Worm (Caenorhabditis elegans): Measurements from ENCODE around the gene ifas-3.

Gene ifas-3

DNA sequence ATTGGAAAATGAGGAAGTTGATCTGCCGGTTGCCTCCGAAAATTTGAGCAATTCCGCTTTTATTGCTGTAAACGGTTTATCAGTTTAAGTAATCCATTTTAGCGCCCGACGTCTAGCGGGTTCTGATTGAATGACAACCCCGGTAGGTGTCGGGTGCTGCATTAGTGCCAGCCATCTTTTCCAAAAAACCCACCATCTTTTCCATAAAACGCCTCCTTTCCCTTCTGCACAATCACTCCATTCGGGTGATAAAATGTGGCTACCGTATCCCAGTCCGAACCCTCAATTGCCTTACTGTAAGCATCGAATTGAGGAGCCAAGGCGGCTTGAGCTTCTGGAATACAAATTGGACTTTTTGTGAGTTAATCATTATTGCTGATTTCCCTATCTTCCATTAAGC lies 50.5 kb downstream of the ifas-3 start:
- TF ChIP-seq elt-1 (tag; optimal IDR thresholded peaks at IDR 0.05; ENCODE audit: borderline replicate concordance, insufficient read depth) = no peak
- no peak for TF ChIP-seq ztf-11 (tag; optimal IDR thresholded peaks at IDR 0.05)
- no peak for TF ChIP-seq M03D4.4 (tag; optimal IDR thresholded peaks at IDR 0.05)
- no peak for TF ChIP-seq lin-13 (tag; optimal IDR thresholded peaks at IDR 0.05)
- TF ChIP-seq mab-5 (tag; optimal IDR thresholded peaks at IDR 0.05) = no peak
- no peak for TF ChIP-seq ceh-83 (GFP tag; optimal IDR thresholded peaks at IDR 0.05)
- no peak for TF ChIP-seq tbx-8 (GFP tag; optimal IDR thresholded peaks at IDR 0.05)
- TF ChIP-seq nhr-28 (tag; optimal IDR thresholded peaks at IDR 0.05) = no peak
- TF ChIP-seq snpc-4 (tag; optimal IDR thresholded peaks at IDR 0.05) = no peak
- no peak for TF ChIP-seq cnd-1 (tag; optimal IDR thresholded peaks at IDR 0.05)
- no peak for TF ChIP-seq nhr-12 (tag; optimal IDR thresholded peaks at IDR 0.05)
- no peak for TF ChIP-seq drap-1 (GFP tag; optimal IDR thresholded peaks at IDR 0.05)
- no peak for TF ChIP-seq blmp-1 (tag; optimal IDR thresholded peaks at IDR 0.05)
- no peak for TF ChIP-seq sptf-1 (tag; optimal IDR thresholded peaks at IDR 0.05)
- no peak for TF ChIP-seq unc-62 (GFP tag; optimal IDR thresholded peaks at IDR 0.05)
- no peak for TF ChIP-seq elt-3 (tag; optimal IDR thresholded peaks at IDR 0.05)
- no peak for TF ChIP-seq flh-1 (GFP tag; optimal IDR thresholded peaks at IDR 0.05)
- no peak for TF ChIP-seq pha-4 (tag; optimal IDR thresholded peaks at IDR 0.05)
- no peak for TF ChIP-seq hlh-1 (tag; optimal IDR thresholded peaks at IDR 0.05)
- no peak for TF ChIP-seq mls-2 (tag; optimal IDR thresholded peaks at IDR 0.05)

All from whole organism, mixed stage, embryonic.